Fruit fly (Drosophila melanogaster): ENCODE data around the gene CG10748.

The CG10748 gene

dm6 chr3L:12972259-12972658 lies at the start of gene CG10748, which contains the start of gene CG10749:
TSS of gene CG10748 (minus strand) at chr3L:12972359.
TSS of gene CG10749 (plus strand) at chr3L:12972474.
- no peak for TF ChIP-seq CG17801 (GFP tag; optimal IDR thresholded peaks at IDR 0.05; ENCODE audit: partially characterized antibody)

DNA sequence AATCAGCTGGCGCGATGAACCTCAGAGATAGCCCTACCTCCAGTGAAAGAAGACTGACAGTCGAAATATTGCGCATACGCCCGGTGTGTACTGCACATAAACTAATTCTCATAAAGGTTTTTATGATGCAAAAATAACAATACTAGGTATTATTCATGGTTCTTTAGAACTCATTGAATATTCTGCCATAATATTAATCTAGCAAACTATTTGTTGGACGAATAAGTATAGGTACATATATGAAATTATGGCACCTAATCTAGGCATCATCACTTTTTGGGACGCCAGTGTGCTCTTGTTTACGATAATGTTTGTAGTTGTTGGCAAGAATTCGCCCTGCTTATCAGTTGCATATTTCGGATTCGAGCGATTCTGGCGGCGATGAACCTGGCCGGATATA lies 49.6 kb upstream of the CG10748 start:
- TF ChIP-seq CG17801 (GFP tag; optimal IDR thresholded peaks at IDR 0.05; ENCODE audit: partially characterized antibody) = no peak

- no peak for TF ChIP-seq CG17801 (GFP tag; optimal IDR thresholded peaks at IDR 0.05; ENCODE audit: partially characterized antibody)
Measured at dm6 chr3L:13019249-13019956, 47.2 kb upstream of the CG10748 start.

DNA sequence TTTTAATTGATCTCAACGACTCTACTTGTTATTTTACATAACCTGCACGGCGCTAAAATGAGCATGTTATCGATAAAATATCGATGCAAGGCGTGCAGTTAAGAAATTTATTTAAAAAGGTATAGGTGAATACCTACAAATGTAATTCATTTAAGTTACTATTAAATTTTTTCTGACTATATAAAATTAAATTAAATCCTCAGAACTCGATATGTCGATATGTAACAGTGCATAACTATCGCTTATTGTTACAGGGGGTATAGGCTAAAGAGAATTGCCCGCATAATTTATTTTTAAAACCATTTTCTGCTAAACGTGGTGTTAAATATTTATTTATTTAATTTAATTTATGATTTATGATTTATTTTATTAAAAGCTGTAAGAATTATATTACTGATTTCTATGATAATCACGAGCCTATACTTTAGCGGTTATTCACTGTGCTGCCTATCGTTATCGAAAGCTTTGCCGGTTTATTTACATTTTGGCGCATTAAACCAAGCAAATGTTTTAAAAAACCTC lies 45.7 kb upstream of the CG10748 start, which contains the start of the genes mRpL20 and Icmt:
TSS of gene mRpL20 (minus strand) at position 65 of the 522 bp plus-strand sequence.
TSS of gene Icmt (plus strand) at position 464 of the 522 bp plus-strand sequence.
- peak; percentile 92 for TF ChIP-seq CG17801 (GFP tag; optimal IDR thresholded peaks at IDR 0.05; ENCODE audit: partially characterized antibody)

dm6 chr3L:13015823-13016465 lies 43.8 kb upstream of the CG10748 start, which contains the start of gene CG11267:
TSS of gene CG11267 (plus strand) at chr3L:13016050.
- peak; percentile 84 for TF ChIP-seq CG17801 (GFP tag; optimal IDR thresholded peaks at IDR 0.05; ENCODE audit: partially characterized antibody)

- peak; percentile 24 for TF ChIP-seq CG17801 (GFP tag; optimal IDR thresholded peaks at IDR 0.05; ENCODE audit: partially characterized antibody)
Measured at dm6 chr3L:13015195-13015822, 43.1 kb upstream of the CG10748 start, which contains the start of gene MICAL-like. TSS of gene MICAL-like (minus strand) at chr3L:13015332.

- no peak for TF ChIP-seq CG17801 (GFP tag; optimal IDR thresholded peaks at IDR 0.05; ENCODE audit: partially characterized antibody)
Measured at dm6 chr3L:13014693-13015092, 42.5 kb upstream of the CG10748 start.

DNA sequence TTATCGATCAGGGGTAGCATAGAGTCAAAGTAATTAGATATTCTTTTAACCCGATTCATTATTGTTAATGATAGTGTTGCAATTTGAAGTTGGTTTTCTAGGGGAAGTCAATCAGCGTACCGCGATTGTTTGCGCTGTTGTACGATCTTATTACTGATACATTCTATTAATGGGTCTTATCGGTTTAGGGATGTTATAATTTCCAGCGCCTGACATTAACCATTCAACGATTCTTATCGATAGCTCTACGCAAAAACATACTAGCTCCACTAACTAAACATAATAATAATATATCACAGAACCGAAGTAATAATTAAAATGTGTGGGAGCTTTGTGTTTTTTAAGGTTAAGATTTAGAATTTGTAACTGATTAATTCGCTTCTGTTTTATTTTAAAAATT lies 39.4 kb upstream of the CG10748 start, which contains the start of gene Cul6:
TSS of gene Cul6 (minus strand) at position 175 of the 400 bp plus-strand sequence.
- no peak for TF ChIP-seq CG17801 (GFP tag; optimal IDR thresholded peaks at IDR 0.05; ENCODE audit: partially characterized antibody)

- peak; percentile 2 for TF ChIP-seq CG17801 (GFP tag; optimal IDR thresholded peaks at IDR 0.05; ENCODE audit: partially characterized antibody)
Measured at dm6 chr3L:13007946-13008462, 35.8 kb upstream of the CG10748 start.

DNA sequence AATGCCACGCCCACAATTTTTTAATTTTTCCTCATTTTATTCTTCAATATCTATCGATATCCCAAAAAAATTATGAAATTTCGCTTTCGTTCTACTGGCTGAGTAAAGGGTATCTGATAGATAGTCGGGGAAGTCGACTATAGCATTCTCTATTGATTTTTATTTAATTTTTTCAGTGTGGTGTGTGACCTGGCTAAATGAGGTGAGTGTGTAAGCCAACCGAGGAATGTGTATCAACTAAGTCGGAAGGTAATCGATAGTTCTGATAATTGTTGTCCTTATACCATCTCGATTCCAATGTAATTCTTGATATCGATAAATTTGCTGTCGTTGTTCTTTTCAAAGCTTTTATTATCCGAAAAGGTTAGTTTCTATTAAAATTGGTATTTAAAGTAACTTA lies 34.3 kb upstream of the CG10748 start, which contains the start of gene CG11263:
TSS of gene CG11263 (plus strand) at position 328 of the 400 bp plus-strand sequence.
- TF ChIP-seq CG17801 (GFP tag; optimal IDR thresholded peaks at IDR 0.05; ENCODE audit: partially characterized antibody) = no peak

DNA sequence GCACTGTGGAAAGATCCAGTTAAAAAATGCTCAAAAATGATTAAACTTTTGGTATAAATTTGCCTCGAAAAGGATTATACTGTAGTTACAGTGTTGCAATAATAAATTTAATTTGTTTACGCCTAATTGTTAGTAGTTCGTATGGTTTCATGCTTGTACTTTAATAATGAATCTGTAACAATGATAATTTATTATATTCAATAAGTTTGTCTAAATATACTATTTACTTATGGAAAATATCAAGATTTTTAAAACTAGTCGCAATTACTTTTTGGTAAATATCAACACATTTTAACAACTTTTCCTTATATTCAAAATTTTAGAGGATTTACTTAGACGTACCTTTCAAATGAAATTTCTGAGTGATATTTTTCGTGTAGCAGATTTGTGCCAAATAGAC lies 22.7 kb upstream of the CG10748 start, which contains the start of gene CG11262:
TSS of gene CG11262 (plus strand) at position 301 of the 400 bp plus-strand sequence.
- TF ChIP-seq CG17801 (GFP tag; optimal IDR thresholded peaks at IDR 0.05; ENCODE audit: partially characterized antibody) = no peak

- TF ChIP-seq CG17801 (GFP tag; optimal IDR thresholded peaks at IDR 0.05; ENCODE audit: partially characterized antibody) = no peak
Measured at dm6 chr3L:12967633-12968032, 4.5 kb downstream of the CG10748 start, which contains the start of gene Or69a. TSS of gene Or69a (minus strand) at chr3L:12967733.

DNA sequence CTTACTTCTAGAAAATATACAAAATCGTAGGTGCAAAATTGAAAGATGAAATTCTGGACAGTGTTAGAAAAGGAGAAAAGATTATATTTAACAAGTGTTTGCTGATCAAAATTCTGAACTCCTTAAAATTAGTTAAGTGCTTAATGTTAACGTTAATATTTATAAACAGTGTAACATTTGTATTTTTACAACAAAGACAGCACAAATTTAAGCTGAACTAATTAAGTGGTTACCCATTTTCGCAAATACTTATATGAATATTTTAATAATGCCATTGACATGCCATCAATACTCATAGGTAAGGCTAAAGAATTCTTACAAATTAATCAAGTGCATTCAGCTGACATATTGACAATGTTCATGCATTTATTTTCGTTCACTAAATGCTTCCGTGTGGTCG lies 17.6 kb downstream of the CG10748 start, which contains the start of gene CG10752:
TSS of gene CG10752 (minus strand) at position 101 of the 400 bp plus-strand sequence.
- no peak for TF ChIP-seq CG17801 (GFP tag; optimal IDR thresholded peaks at IDR 0.05; ENCODE audit: partially characterized antibody)

DNA sequence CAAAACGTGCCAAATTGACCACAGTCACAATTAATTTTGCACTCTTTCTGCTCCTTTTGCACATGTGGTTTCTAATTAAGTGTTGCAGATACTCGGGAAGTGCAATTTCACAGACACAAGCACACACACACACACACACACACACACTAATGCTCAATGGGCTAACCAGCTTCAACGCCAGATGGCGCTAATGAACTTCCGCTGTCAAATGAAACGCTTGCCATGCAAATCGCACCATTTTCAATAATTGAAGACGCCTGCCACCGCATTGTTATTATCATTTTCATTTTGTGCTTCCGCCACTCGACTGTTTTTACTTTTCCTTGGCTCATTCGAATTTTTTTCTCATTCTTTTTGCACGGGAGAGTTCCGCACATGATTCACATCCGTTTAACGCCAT lies 22.8 kb downstream of the CG10748 start:
- no peak for TF ChIP-seq CG17801 (GFP tag; optimal IDR thresholded peaks at IDR 0.05; ENCODE audit: partially characterized antibody)

Data from ovary, adult (tissue).